Worm (Caenorhabditis elegans) whole organism, late embryonic: ENCODE data around the gene mec-14.

Experiments used
- ama-1 ChIP-seq: fragments of 150-350 bp; optimal IDR thresholded peaks from 2 replicates; lab custom pipeline; 2014
- ceh-9 ChIP-seq: sonication (generic microtip); optimal IDR thresholded peaks from 2 replicates; lab custom pipeline; 2016; ENCODE audit warnings: mild to moderate bottlenecking, missing genetic modification characterization, inconsistent platforms, missing compliant biosample characterization
- dve-1 ChIP-seq: sonication (generic microtip); optimal IDR thresholded peaks from 2 replicates; lab custom pipeline; 2017; ENCODE audit warnings: antibody characterized with exemption, mild to moderate bottlenecking, missing genetic modification characterization, missing compliant biosample characterization
- elt-2 ChIP-seq: sonication (generic microtip); optimal IDR thresholded peaks from 2 replicates; lab custom pipeline; 2016; ENCODE audit warnings: missing genetic modification reagents, missing genetic modification characterization, missing compliant biosample characterization
- fkh-10 ChIP-seq: fragments of 150-350 bp; optimal IDR thresholded peaks from 2 replicates; lab custom pipeline; 2014; ENCODE audit warnings: missing biosample characterization, missing genetic modification reagents, missing genetic modification characterization
- hlh-15 ChIP-seq: sonication (generic microtip); optimal IDR thresholded peaks from 2 replicates; lab custom pipeline; 2016; ENCODE audit warnings: missing genetic modification characterization, missing compliant biosample characterization
- hlh-30 ChIP-seq: sonication (generic microtip); optimal IDR thresholded peaks from 2 replicates; lab custom pipeline; 2017; ENCODE audit warnings: antibody characterized with exemption, missing genetic modification characterization, missing compliant biosample characterization; ENCODE audit not compliant: insufficient read depth
- hlh-6 ChIP-seq: sonication (generic microtip); optimal IDR thresholded peaks from 2 replicates; lab custom pipeline; 2016; ENCODE audit warnings: missing genotype, missing genetic modification characterization, missing compliant biosample characterization
- nhr-232 ChIP-seq: sonication (generic microtip); optimal IDR thresholded peaks from 2 replicates; lab custom pipeline; 2016; ENCODE audit warnings: missing genetic modification characterization, missing compliant biosample characterization
- npax-4 ChIP-seq: sonication (generic microtip); optimal IDR thresholded peaks from 2 replicates; lab custom pipeline; 2016; ENCODE audit warnings: missing genetic modification characterization, missing compliant biosample characterization
- pat-9 ChIP-seq: fragments of 200-800 bp; sonication (Bioruptor generic); optimal IDR thresholded peaks from 2 replicates; lab custom pipeline; 2018; ENCODE audit warnings: mild to moderate bottlenecking, missing genetic modification characterization, moderate library complexity, missing compliant biosample characterization
- syd-9 ChIP-seq: sonication (generic microtip); optimal IDR thresholded peaks from 2 replicates; lab custom pipeline; 2016; ENCODE audit warnings: mild to moderate bottlenecking, missing genetic modification characterization, moderate library complexity, missing compliant biosample characterization
- tbx-2 ChIP-seq: sonication (generic microtip); optimal IDR thresholded peaks from 2 replicates; lab custom pipeline; 2016; ENCODE audit warnings: missing genetic modification characterization, missing compliant biosample characterization

- TF ChIP-seq fkh-10 (GFP tag; lab: Kevin White, UChicago) (no peak), hlh-30 (tag; lab: Kevin White, UChicago) (no peak), ama-1 (no peak), npax-4 (tag; lab: Kevin White, UChicago) (no peak), elt-2 (no peak), tbx-2 (tag; lab: Kevin White, UChicago) (no peak), hlh-15 (no peak), ceh-9 (no peak), syd-9 (tag; lab: Kevin White, UChicago) (no peak), dve-1 (tag; lab: Kevin White, UChicago) (no peak), nhr-232 (tag; lab: Kevin White, UChicago) (no peak), hlh-6 (no peak), pat-9 (tag; lab: Kevin White, UChicago) (no peak)
These were observed 24.2 kb upstream of the mec-14 start for ce11 chrIII:7216924-7217521.
